Worm (Caenorhabditis elegans) whole organism, L4/young adult: ENCODE measurements around the gene F40G9.7.

ENCODE experiments used
- W03F9.2 ChIP-seq: fragments of 150-350 bp; optimal IDR thresholded peaks from 2 replicates; lab custom pipeline; 2014; ENCODE audit warnings: missing biosample characterization, missing genetic modification characterization
- dao-5 ChIP-seq: sonication (generic microtip); optimal IDR thresholded peaks from 2 replicates; lab custom pipeline; 2016; ENCODE audit warnings: missing genotype, missing genetic modification characterization, moderate library complexity, missing compliant biosample characterization
- him-1 ChIP-seq: sonication (generic microtip); optimal IDR thresholded peaks from 2 replicates; lab custom pipeline; 2016; ENCODE audit warnings: missing genotype, missing genetic modification reagents, missing genetic modification characterization, missing compliant biosample characterization

- TF ChIP-seq W03F9.2 (tag; lab: Kevin White, UChicago) (no peak), him-1 (tag; lab: Kevin White, UChicago) (no peak), dao-5 (tag; lab: Kevin White, UChicago) (no peak)
Observed at ce11 chrIII:117210-117609, 48.3 kb upstream of the F40G9.7 start, which contains the start of gene C29F9.5.
